Fruit fly (Drosophila melanogaster): ENCODE results near the gene ERR.

ERR gene

dm6 chr3L:8180464-8181137 is 5.9 kb downstream of the ERR start, which contains the start of the genes mthl7 and Uxs (continued):
- no peak for TF ChIP-seq slp2 (GFP tag; optimal IDR thresholded peaks at IDR 0.05)
- no peak for TF ChIP-seq CG17568 (GFP tag; optimal IDR thresholded peaks at IDR 0.05)
- TF ChIP-seq YL-1 (GFP tag; optimal IDR thresholded peaks at IDR 0.05): peak; percentile 46
- no peak for TF ChIP-seq CG4707 (GFP tag; optimal IDR thresholded peaks at IDR 0.05)
- TF ChIP-seq B-H1 (GFP tag; IDR thresholded peaks at IDR 0.05): no peak
- TF ChIP-seq lilli (GFP tag; optimal IDR thresholded peaks at IDR 0.05): no peak
- TF ChIP-seq tup (GFP tag; optimal IDR thresholded peaks at IDR 0.05): no peak
- no peak for TF ChIP-seq CG17361 (GFP tag; IDR thresholded peaks at IDR 0.05)
- peak; percentile 75 for TF ChIP-seq MBD-R2 (GFP tag; IDR thresholded peaks at IDR 0.05)
- no peak for TF ChIP-seq CG16779 (GFP tag; IDR thresholded peaks at IDR 0.05)
- TF ChIP-seq CG7786 (GFP tag; optimal IDR thresholded peaks at IDR 0.05): no peak
- peak; percentile 36 for TF ChIP-seq Med (GFP tag)
- no peak for TF ChIP-seq CG7357 (GFP tag; IDR thresholded peaks at IDR 0.05)
- no peak for TF ChIP-seq zen (tag; optimal IDR thresholded peaks at IDR 0.05)
- TF ChIP-seq D19A (tag; optimal IDR thresholded peaks at IDR 0.05): no peak
- no peak for TF ChIP-seq CG1233 (GFP tag; optimal IDR thresholded peaks at IDR 0.05)
- TF ChIP-seq dmrt11E (tag; optimal IDR thresholded peaks at IDR 0.05): no peak
- no peak for TF ChIP-seq C15 (GFP tag; IDR thresholded peaks at IDR 0.05)
- TF ChIP-seq ap (GFP tag; IDR thresholded peaks at IDR 0.05): no peak
- peak; percentile 16 for TF ChIP-seq Ets97D (GFP tag; optimal IDR thresholded peaks at IDR 0.05)
- TF ChIP-seq CG12299 (tag; optimal IDR thresholded peaks at IDR 0.05): no peak
- TF ChIP-seq toy (GFP tag; IDR thresholded peaks at IDR 0.05): no peak
- TF ChIP-seq al (GFP tag; IDR thresholded peaks at IDR 0.05): no peak
- no peak for TF ChIP-seq CG15696 (tag; optimal IDR thresholded peaks at IDR 0.05)
- TF ChIP-seq CG17385 (GFP tag; optimal IDR thresholded peaks at IDR 0.05): no peak
- peak; percentile 42 for TF ChIP-seq CG9797 (GFP tag; optimal IDR thresholded peaks at IDR 0.05)
- TF ChIP-seq Meics (GFP tag; optimal IDR thresholded peaks at IDR 0.05): no peak
- no peak for TF ChIP-seq lab (GFP tag; optimal IDR thresholded peaks at IDR 0.05)
- TF ChIP-seq ftz-f1 (GFP tag; optimal IDR thresholded peaks at IDR 0.05): no peak
- TF ChIP-seq zf30C (GFP tag; optimal IDR thresholded peaks at IDR 0.05): no peak
- TF ChIP-seq crc (GFP tag; optimal IDR thresholded peaks at IDR 0.05): no peak
- TF ChIP-seq fru (optimal IDR thresholded peaks at IDR 0.05): no peak
- TF ChIP-seq Dll (GFP tag; IDR thresholded peaks at IDR 0.05; ENCODE audit: partially characterized antibody): peak; percentile 56; the same call in 1 of the 4 replicates
- TF ChIP-seq ewg (GFP tag; optimal IDR thresholded peaks at IDR 0.05): no peak
- TF ChIP-seq CG4617 (GFP tag; optimal IDR thresholded peaks at IDR 0.05; ENCODE audit: borderline replicate concordance): no peak
- TF ChIP-seq pho (GFP tag; optimal IDR thresholded peaks at IDR 0.05): no peak
- peak; percentile 9 for TF ChIP-seq HmgZ (tag; optimal IDR thresholded peaks at IDR 0.05)
- no peak for TF ChIP-seq cwo (GFP tag; optimal IDR thresholded peaks at IDR 0.05)
- TF ChIP-seq CG14667 (GFP tag; IDR thresholded peaks at IDR 0.05): no peak
- no peak for TF ChIP-seq CG3281 (GFP tag; optimal IDR thresholded peaks at IDR 0.05)
- TF ChIP-seq lbe (GFP tag; optimal IDR thresholded peaks at IDR 0.05): no peak
- TF ChIP-seq fd96Cb (tag; optimal IDR thresholded peaks at IDR 0.05): no peak
- peak; percentile 40; the same call in 1 of the 2 replicates for TF ChIP-seq Bgb (GFP tag; IDR thresholded peaks at IDR 0.05; ENCODE audit: partially characterized antibody)
- no peak for TF ChIP-seq slou (GFP tag; optimal IDR thresholded peaks at IDR 0.05)
- peak; percentile 51 for TF ChIP-seq grn (GFP tag; optimal IDR thresholded peaks at IDR 0.05)
- TF ChIP-seq CG34376 (GFP tag; optimal IDR thresholded peaks at IDR 0.05): peak; percentile 1
- TF ChIP-seq CG10209 (GFP tag; optimal IDR thresholded peaks at IDR 0.05): no peak
- TF ChIP-seq Bdp1 (GFP tag; optimal IDR thresholded peaks at IDR 0.05): no peak
- no peak for TF ChIP-seq CG9817 (tag; optimal IDR thresholded peaks at IDR 0.05)
- TF ChIP-seq Rx (GFP tag; IDR thresholded peaks at IDR 0.05): no peak

All from whole organism, embryonic.